Fruit fly (Drosophila melanogaster): ENCODE measurements around the gene CG5961.
A peak's percentile ranks its signal among the peaks of the same experiment; 100 is the strongest.

CG5961 gene

DNA sequence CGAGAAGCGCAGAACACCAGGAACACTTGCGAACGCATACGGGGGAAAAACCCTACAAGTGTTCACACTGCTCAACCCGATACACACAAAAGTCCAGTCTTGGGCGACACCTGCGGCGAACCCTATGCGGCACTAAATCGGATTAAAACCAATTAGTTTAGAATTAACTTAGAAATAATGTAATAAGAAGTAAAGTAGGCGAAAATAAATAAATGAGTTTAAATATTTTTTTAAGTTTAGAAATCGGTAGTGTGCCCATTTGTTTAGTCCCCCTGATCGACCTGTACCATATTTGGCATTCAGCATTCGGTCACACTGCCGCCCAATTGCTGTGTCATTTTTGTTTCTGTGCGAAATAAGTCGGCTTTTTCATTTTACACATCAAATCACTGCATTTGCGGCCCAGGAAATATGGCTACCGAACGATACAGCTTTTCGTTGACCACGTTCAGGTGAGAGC lies 29.0 kb downstream of the CG5961 start, which contains the start of gene Prosalpha2:
Prosalpha2 (plus strand) TSS at position 292 of the 460 bp plus-strand sequence.
- TF ChIP-seq Myc (optimal IDR thresholded peaks at IDR 0.05) (no peak), h (optimal IDR thresholded peaks at IDR 0.05) (no peak), ttk (optimal IDR thresholded peaks at IDR 0.05) (no peak), Sin3A (optimal IDR thresholded peaks at IDR 0.05) (no peak), psq (optimal IDR thresholded peaks at IDR 0.05) (no peak), insv (optimal IDR thresholded peaks at IDR 0.05) (no peak)

- no peak for TF ChIP-seq Sin3A (optimal IDR thresholded peaks at IDR 0.05)
Observed at dm6 chr3R:12429120-12429610, 30.9 kb downstream of the CG5961 start, which contains the start of the genes CG5641 and CG5245. TSS of gene CG5641 (minus strand) at chr3R:12429282. TSS of gene CG5245 (plus strand) at chr3R:12429560.

DNA sequence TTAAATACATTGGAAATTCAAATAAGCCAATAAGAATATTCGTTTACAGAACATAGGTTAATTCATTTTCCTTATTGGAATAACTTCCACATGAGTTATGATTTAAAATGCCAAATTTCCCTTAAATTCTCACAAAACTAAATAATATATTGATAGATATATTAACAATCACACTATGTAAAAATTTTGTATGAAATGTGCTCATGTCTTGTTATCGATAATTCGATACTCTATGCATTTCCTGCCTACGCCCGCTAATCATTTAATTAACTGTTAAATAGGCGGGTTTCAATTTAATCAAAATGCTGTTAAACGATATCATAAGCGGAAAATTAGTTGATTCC lies 33.8 kb downstream of the CG5961 start, which contains the start of gene NANS:
NANS (plus strand) TSS at position 269 of the 344 bp plus-strand sequence.
- TF ChIP-seq Myc (optimal IDR thresholded peaks at IDR 0.05) (no peak), ttk (optimal IDR thresholded peaks at IDR 0.05) (no peak), h (optimal IDR thresholded peaks at IDR 0.05) (no peak), psq (optimal IDR thresholded peaks at IDR 0.05) (no peak), insv (optimal IDR thresholded peaks at IDR 0.05) (no peak), Sin3A (optimal IDR thresholded peaks at IDR 0.05) (no peak)

- TF ChIP-seq Sin3A (optimal IDR thresholded peaks at IDR 0.05) (peak; percentile 32), psq (optimal IDR thresholded peaks at IDR 0.05) (peak; percentile 100), Myc (optimal IDR thresholded peaks at IDR 0.05) (no peak), insv (optimal IDR thresholded peaks at IDR 0.05) (no peak), ttk (optimal IDR thresholded peaks at IDR 0.05) (no peak), h (optimal IDR thresholded peaks at IDR 0.05) (no peak)
Observed at dm6 chr3R:12425510-12426309, 34.4 kb downstream of the CG5961 start, which contains the start of gene Pp1-87B. TSS of gene Pp1-87B (minus strand) at chr3R:12425917.

DNA sequence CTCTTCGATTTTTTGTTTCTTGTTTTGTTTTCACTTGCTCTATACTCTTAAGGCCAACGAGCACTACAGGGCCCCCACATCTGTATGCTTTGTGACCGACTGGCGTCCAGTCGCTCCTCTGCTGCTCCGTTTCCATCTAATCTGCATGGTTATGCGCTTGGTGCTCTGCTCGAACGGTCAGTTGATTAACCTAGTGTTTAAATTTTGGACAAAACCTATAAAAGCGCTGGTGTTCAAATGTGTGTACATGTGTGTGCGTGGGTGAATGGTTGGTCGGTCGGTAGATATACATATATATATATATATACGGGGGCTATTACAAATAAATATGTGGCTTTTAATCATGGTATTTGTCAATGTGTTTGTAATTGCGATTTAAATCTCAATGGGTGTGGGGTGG lies 36.1 kb downstream of the CG5961 start:
- TF ChIP-seq h (optimal IDR thresholded peaks at IDR 0.05) (no peak), insv (optimal IDR thresholded peaks at IDR 0.05) (no peak), Sin3A (optimal IDR thresholded peaks at IDR 0.05) (no peak), psq (optimal IDR thresholded peaks at IDR 0.05) (no peak), Myc (optimal IDR thresholded peaks at IDR 0.05) (no peak), ttk (optimal IDR thresholded peaks at IDR 0.05) (no peak)

- TF ChIP-seq h (optimal IDR thresholded peaks at IDR 0.05): no peak
- TF ChIP-seq Sin3A (optimal IDR thresholded peaks at IDR 0.05): no peak
- no peak for TF ChIP-seq insv (optimal IDR thresholded peaks at IDR 0.05)
- no peak for TF ChIP-seq psq (optimal IDR thresholded peaks at IDR 0.05)
- TF ChIP-seq ttk (optimal IDR thresholded peaks at IDR 0.05): no peak
- TF ChIP-seq Myc (optimal IDR thresholded peaks at IDR 0.05): no peak
Observed at dm6 chr3R:12422379-12422975, 37.6 kb downstream of the CG5961 start, which contains the start of the genes Scgbeta and CG17202. TSS of gene Scgbeta (minus strand) at chr3R:12422429. TSS of gene CG17202 (plus strand) at chr3R:12422768.

DNA sequence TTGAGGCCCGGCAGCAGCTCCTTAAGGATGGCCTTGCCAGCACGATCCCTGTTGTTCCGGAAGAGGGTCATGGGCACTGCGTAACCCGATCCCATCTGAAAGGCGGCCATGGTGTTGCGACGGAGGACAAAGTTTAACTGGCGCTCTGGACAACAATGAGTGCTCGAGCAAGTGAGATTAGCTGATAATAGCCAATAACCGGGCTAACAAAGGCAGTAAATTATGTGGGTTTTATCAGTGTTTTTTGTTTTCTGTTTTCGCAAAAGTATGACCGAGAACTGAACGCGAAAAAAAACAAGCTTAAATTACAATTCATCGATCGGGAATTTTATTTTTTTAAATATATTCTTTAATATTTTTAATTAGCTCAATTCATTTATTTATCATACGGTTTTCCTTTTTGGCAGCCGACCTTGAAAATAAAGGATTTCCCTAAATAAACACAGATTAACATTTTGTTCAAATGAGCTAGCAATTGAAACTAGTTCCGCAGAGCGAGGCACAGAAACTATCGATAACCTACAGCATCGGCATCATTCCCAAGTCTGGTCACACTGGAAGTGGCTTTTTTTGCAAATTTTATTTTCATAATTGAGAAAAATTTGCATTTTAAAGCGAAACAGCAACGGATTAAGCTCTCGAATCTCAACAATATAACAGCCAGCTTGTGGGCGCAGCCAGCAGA lies 46.7 kb downstream of the CG5961 start, which contains the start of the genes Dip-C and pps:
Dip-C (minus strand) TSS at position 486 of the 685 bp plus-strand sequence.
pps (plus strand) TSS at position 555 of the 685 bp plus-strand sequence.
- TF ChIP-seq Myc (optimal IDR thresholded peaks at IDR 0.05) (no peak), h (optimal IDR thresholded peaks at IDR 0.05) (no peak), ttk (optimal IDR thresholded peaks at IDR 0.05) (no peak), psq (optimal IDR thresholded peaks at IDR 0.05) (no peak), Sin3A (optimal IDR thresholded peaks at IDR 0.05) (no peak), insv (optimal IDR thresholded peaks at IDR 0.05) (no peak)

DNA sequence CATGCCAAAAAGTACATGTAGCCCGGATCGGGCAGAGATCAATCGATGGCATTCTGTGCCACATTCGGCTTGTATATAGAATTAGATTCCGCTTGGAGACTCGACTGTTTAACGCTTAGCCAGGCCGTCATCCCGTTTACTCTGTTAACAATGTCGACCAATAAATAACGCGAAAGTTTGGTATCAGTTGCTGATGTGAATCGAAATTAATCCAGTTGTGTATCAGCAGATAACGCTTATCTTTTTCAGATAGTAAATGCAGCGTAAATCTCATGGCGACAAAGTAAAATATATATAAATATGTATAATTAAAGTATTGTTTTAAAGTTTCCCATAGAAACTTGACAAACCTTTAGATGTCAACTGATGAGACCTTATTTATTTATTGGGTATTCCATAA lies 48.6 kb downstream of the CG5961 start:
- TF ChIP-seq h (optimal IDR thresholded peaks at IDR 0.05): no peak
- no peak for TF ChIP-seq psq (optimal IDR thresholded peaks at IDR 0.05)
- no peak for TF ChIP-seq Myc (optimal IDR thresholded peaks at IDR 0.05)
- TF ChIP-seq Sin3A (optimal IDR thresholded peaks at IDR 0.05): no peak
- TF ChIP-seq ttk (optimal IDR thresholded peaks at IDR 0.05): no peak
- no peak for TF ChIP-seq insv (optimal IDR thresholded peaks at IDR 0.05)
